Fruit fly (Drosophila melanogaster) whole organism, embryonic: ENCODE results near the gene gpp.

Source experiments
- Adf1 ChIP-seq: fragments of 200-800 bp; sonication (Bioruptor generic); IDR thresholded peaks from 2 replicates; pipeline ENCODE4 v1.3.6; 2022; ENCODE audit warnings: missing biosample characterization, missing genetic modification characterization
- Aef1 ChIP-seq: fragments of 200-800 bp; sonication (Bioruptor generic); IDR thresholded peaks from 3 replicates; pipeline ENCODE4 v1.3.6; 2022; ENCODE audit warnings: missing biosample characterization, missing genetic modification characterization
- BEAF-32 ChIP-seq: fragments of 200-800 bp; sonication (Bioruptor generic); optimal IDR thresholded peaks from 3 replicates; lab custom pipeline; 2017; ENCODE audit warnings: missing biosample characterization, missing genetic modification characterization, mild to moderate bottlenecking, moderate library complexity, missing genetic modification reagents
- Bdp1 ChIP-seq: fragments of 200-800 bp; sonication (Bioruptor generic); optimal IDR thresholded peaks from 3 replicates; lab custom pipeline; 2016; ENCODE audit warnings: missing biosample characterization, missing genetic modification characterization
- CG10209 ChIP-seq: fragments of 200-800 bp; sonication (Bioruptor generic); optimal IDR thresholded peaks from 3 replicates; lab custom pipeline; 2017; ENCODE audit warnings: missing biosample characterization, mild to moderate bottlenecking, missing genetic modification characterization, missing genetic modification reagents
- CG1024 ChIP-seq: fragments of 200-800 bp; sonication (Bioruptor generic); IDR thresholded peaks from 2 replicates; pipeline ENCODE4 v1.3.6; 2022; ENCODE audit warnings: missing biosample characterization, missing genetic modification characterization
- CG10267 ChIP-seq: fragments of 200-800 bp; sonication (Bioruptor generic); optimal IDR thresholded peaks from 2 replicates; lab custom pipeline; 2018; ENCODE audit warnings: missing biosample characterization, mild to moderate bottlenecking, missing genetic modification characterization, moderate library complexity
- CG10321 ChIP-seq: fragments of 200-800 bp; sonication (Bioruptor generic); IDR thresholded peaks from 2 replicates; pipeline ENCODE4 v1.3.6; 2022; ENCODE audit warnings: missing biosample characterization, missing genetic modification characterization
- CG10565 ChIP-seq: fragments of 200-800 bp; sonication (Bioruptor generic); optimal IDR thresholded peaks from 3 replicates; lab custom pipeline; 2016; ENCODE audit warnings: missing biosample characterization, mild to moderate bottlenecking, missing genetic modification characterization
- CG10654 ChIP-seq: fragments of 200-800 bp; sonication (Bioruptor generic); optimal IDR thresholded peaks from 2 replicates; lab custom pipeline; 2016; ENCODE audit warnings: missing biosample characterization, missing genetic modification characterization
- CG13296 ChIP-seq: fragments of 200-800 bp; sonication (Bioruptor generic); optimal IDR thresholded peaks from 3 replicates; lab custom pipeline; 2018; ENCODE audit warnings: missing biosample characterization, mild to moderate bottlenecking, missing genetic modification characterization
- CG15479 ChIP-seq: fragments of 200-800 bp; sonication (Bioruptor generic); optimal IDR thresholded peaks from 3 replicates; lab custom pipeline; 2019; ENCODE audit warnings: missing biosample characterization, mild to moderate bottlenecking, missing genetic modification characterization, moderate library complexity
- CG15696 ChIP-seq: fragments of 200-800 bp; sonication (Bioruptor generic); optimal IDR thresholded peaks from 2 replicates; lab custom pipeline; 2019; ENCODE audit warnings: missing biosample characterization, mild to moderate bottlenecking, missing genetic modification characterization, moderate library complexity
- CG18619 ChIP-seq: fragments of 200-800 bp; sonication (Bioruptor generic); optimal IDR thresholded peaks from 3 replicates; lab custom pipeline; 2017; ENCODE audit warnings: missing biosample characterization, mild to moderate bottlenecking, missing genetic modification characterization
- CG18764 ChIP-seq: fragments of 200-800 bp; sonication (Bioruptor generic); optimal IDR thresholded peaks from 3 replicates; lab custom pipeline; 2016; ENCODE audit warnings: missing biosample characterization, missing genetic modification characterization
- CG3838 ChIP-seq: fragments of 200-800 bp; sonication (Bioruptor generic); optimal IDR thresholded peaks from 3 replicates; lab custom pipeline; 2016; ENCODE audit warnings: missing biosample characterization, missing genetic modification characterization
- CG6765 ChIP-seq: fragments of 200-800 bp; sonication (Bioruptor generic); optimal IDR thresholded peaks from 3 replicates; lab custom pipeline; 2017; ENCODE audit warnings: missing biosample characterization, mild to moderate bottlenecking, missing genetic modification characterization
- CG7928 ChIP-seq: fragments of 200-800 bp; sonication (Bioruptor generic); optimal IDR thresholded peaks from 2 replicates; lab custom pipeline; 2017; ENCODE audit warnings: missing biosample characterization, mild to moderate bottlenecking, missing genetic modification characterization
- CG8290 ChIP-seq, 3 experiments: fragments of 200-800 bp; sonication (Bioruptor generic); optimal IDR thresholded peaks; 2 replicates each; lab custom pipeline; 2016 to 2019; ENCODE audit warnings: missing biosample characterization in 3 of 3, missing genetic modification characterization in 3 of 3, mild to moderate bottlenecking in 2 of 3, moderate library complexity in 1 of 3
- CG8478 ChIP-seq: fragments of >200 bp; optimal IDR thresholded peaks from 2 replicates; lab custom pipeline; 2018
- CG8765 ChIP-seq: fragments of 200-800 bp; sonication (Bioruptor generic); IDR thresholded peaks from 2 replicates; pipeline ENCODE4 v1.3.6; 2022; ENCODE audit warnings: missing biosample characterization, missing genetic modification characterization
- Camta ChIP-seq: fragments of 200-800 bp; sonication (Bioruptor generic); optimal IDR thresholded peaks from 2 replicates; lab custom pipeline; 2016; ENCODE audit warnings: missing biosample characterization, missing genetic modification characterization
- D19A ChIP-seq: fragments of 200-800 bp; optimal IDR thresholded peaks from 3 replicates; lab custom pipeline; 2019; ENCODE audit warnings: missing biosample characterization, mild to moderate bottlenecking, missing genetic modification characterization, moderate library complexity
- GATAe ChIP-seq: fragments of 200-800 bp; sonication (Bioruptor generic); conservative IDR thresholded peaks from 2 replicates; pipeline ENCODE4 v1.3.6; 2022; ENCODE audit warnings: missing biosample characterization, missing genetic modification characterization
- NFAT ChIP-seq: fragments of 200-800 bp; sonication (Bioruptor generic); IDR thresholded peaks from 2 replicates; pipeline ENCODE4 v1.3.6; 2022; ENCODE audit warnings: missing biosample characterization, missing genetic modification characterization
- Poxn ChIP-seq: fragments of 200-800 bp; sonication (Bioruptor generic); IDR thresholded peaks from 2 replicates; pipeline ENCODE4 v1.3.6; 2022; ENCODE audit warnings: missing biosample characterization, missing genetic modification characterization
- Trl ChIP-seq, 3 experiments: fragments of >200 bp in 2 of 3; fragments of 200-800 bp in 1 of 3; sonication (Bioruptor generic) in 1 of 3; optimal IDR thresholded peaks; 2 replicates in 1 of 3; 3 replicates in 2 of 3; lab custom pipeline; 2016 to 2017; ENCODE audit warnings: missing biosample characterization in 1 of 3, missing genetic modification characterization in 1 of 3
- bsh ChIP-seq, 2 experiments: fragments of 200-800 bp; sonication (Bioruptor generic); optimal IDR thresholded peaks; 2 replicates each; lab custom pipeline; 2017 to 2018; ENCODE audit warnings: mild to moderate bottlenecking in 2 of 2, missing biosample characterization in 2 of 2, missing genetic modification characterization in 2 of 2, moderate library complexity in 1 of 2
- ci ChIP-seq: fragments of 200-800 bp; sonication (Bioruptor generic); IDR thresholded peaks from 3 replicates; pipeline ENCODE4 v1.3.6; 2022; ENCODE audit warnings: missing biosample characterization, missing genetic modification characterization
- corto ChIP-seq: fragments of 200-800 bp; sonication (Bioruptor generic); optimal IDR thresholded peaks from 2 replicates; lab custom pipeline; 2016; ENCODE audit warnings: missing biosample characterization, mild to moderate bottlenecking, missing genetic modification characterization, moderate library complexity
- dpn ChIP-seq, 2 experiments: fragments of 200-800 bp; sonication (Bioruptor generic); optimal IDR thresholded peaks; 3 replicates each; lab custom pipeline; 2016; ENCODE audit warnings: missing biosample characterization in 2 of 2, missing genetic modification characterization in 2 of 2
- eyg ChIP-seq: fragments of 200-800 bp; sonication (Bioruptor generic); optimal IDR thresholded peaks from 3 replicates; lab custom pipeline; 2016; ENCODE audit warnings: missing biosample characterization, missing genetic modification characterization
- gcm ChIP-seq: fragments of 200-800 bp; sonication (Bioruptor generic); optimal IDR thresholded peaks from 2 replicates; lab custom pipeline; 2019; ENCODE audit warnings: missing biosample characterization, mild to moderate bottlenecking, missing genetic modification characterization, moderate library complexity
- hkb ChIP-seq, 2 experiments: fragments of 200-800 bp in 1 of 2; fragments of >200 bp in 1 of 2; sonication (Bioruptor generic) in 1 of 2; IDR thresholded peaks in 1 of 2; optimal IDR thresholded peaks in 1 of 2; 2 replicates each; pipeline versions ENCODE4 v1.3.6 to Lab custom; 2017 to 2022; ENCODE audit warnings: missing biosample characterization in 1 of 2, missing genetic modification characterization in 1 of 2
- jing ChIP-seq: fragments of 200-800 bp; sonication (Bioruptor generic); optimal IDR thresholded peaks from 2 replicates; lab custom pipeline; 2018; ENCODE audit warnings: missing biosample characterization, mild to moderate bottlenecking, missing genetic modification characterization
- lbe ChIP-seq: fragments of 200-800 bp; sonication (Bioruptor generic); optimal IDR thresholded peaks from 2 replicates; lab custom pipeline; 2016; ENCODE audit warnings: missing biosample characterization, mild to moderate bottlenecking, missing genetic modification characterization
- lilli ChIP-seq: fragments of 200-800 bp; sonication (Bioruptor generic); optimal IDR thresholded peaks from 3 replicates; lab custom pipeline; 2016; ENCODE audit warnings: missing biosample characterization, missing genetic modification characterization
- prd ChIP-seq, 3 experiments: fragments of >200 bp in 2 of 3; fragments of 200-800 bp in 1 of 3; sonication (Bioruptor generic) in 1 of 3; optimal IDR thresholded peaks in 2 of 3; IDR thresholded peaks in 1 of 3; 2 replicates in 2 of 3; 3 replicates in 1 of 3; pipeline versions ENCODE4 v1.3.6 to Lab custom; 2017 to 2022; ENCODE audit warnings: missing biosample characterization in 1 of 3, missing genetic modification characterization in 1 of 3
- sug ChIP-seq: fragments of 200-800 bp; optimal IDR thresholded peaks from 2 replicates; lab custom pipeline; 2019; ENCODE audit warnings: missing biosample characterization, mild to moderate bottlenecking, missing genetic modification characterization, moderate library complexity
- tup ChIP-seq: fragments of 200-800 bp; sonication (Bioruptor generic); optimal IDR thresholded peaks from 2 replicates; lab custom pipeline; 2016; ENCODE audit warnings: missing biosample characterization, mild to moderate bottlenecking, missing genetic modification characterization, moderate library complexity
- tx ChIP-seq: fragments of 200-800 bp; sonication (Bioruptor generic); optimal IDR thresholded peaks from 2 replicates; lab custom pipeline; 2016; ENCODE audit warnings: missing biosample characterization, missing genetic modification characterization
- unpg ChIP-seq: fragments of 200-800 bp; sonication (Bioruptor generic); optimal IDR thresholded peaks from 3 replicates; lab custom pipeline; 2018; ENCODE audit warnings: missing biosample characterization, mild to moderate bottlenecking, missing genetic modification characterization, moderate library complexity
- zen2 ChIP-seq: fragments of 200-800 bp; sonication (Bioruptor generic); IDR thresholded peaks from 3 replicates; pipeline ENCODE4 v1.3.6; 2022; ENCODE audit warnings: missing biosample characterization, missing genetic modification characterization; ENCODE audit not compliant: partially characterized antibody

The gpp gene

dm6 chr3R:6368550-6369238, 38.0 kb upstream of the gpp start, which contains the start of gene CG10286 (continued):
- peak; percentile 52; the same call in 1 of the 2 replicates for TF ChIP-seq NFAT (GFP tag; lab: Robert Waterston, UW)
- TF ChIP-seq hkb (optimal IDR thresholded peaks at IDR 0.05; lab: Kevin White, UChicago) = no peak
- TF ChIP-seq hkb (GFP tag; IDR thresholded peaks at IDR 0.05; lab: Robert Waterston, UW) = peak; percentile 17
- no peak for TF ChIP-seq corto (GFP tag; lab: Kevin White, UChicago)
- TF ChIP-seq CG15696 (tag; lab: Kevin White, UChicago) = no peak
- no peak for TF ChIP-seq CG10654 (GFP tag; lab: Kevin White, UChicago)
- no peak for TF ChIP-seq CG15479 (GFP tag; lab: Kevin White, UChicago)
- no peak for TF ChIP-seq CG3838 (GFP tag; lab: Kevin White, UChicago)
- no peak for TF ChIP-seq eyg (GFP tag; lab: Kevin White, UChicago)

- TF ChIP-seq CG8765 (GFP tag; lab: Robert Waterston, UW) = no peak
- TF ChIP-seq jing (GFP tag; lab: Kevin White, UChicago) = no peak
- peak; percentile 57; the same call in 1 of the 3 replicates for TF ChIP-seq ci (GFP tag; lab: Robert Waterston, UW)
- TF ChIP-seq lilli (GFP tag; lab: Kevin White, UChicago) = peak; percentile 52
- TF ChIP-seq BEAF-32 = peak; percentile 46
- TF ChIP-seq Camta (GFP tag; lab: Kevin White, UChicago) = peak; percentile 16
- TF ChIP-seq CG18619 = no peak
- TF ChIP-seq zen2 (GFP tag; lab: Robert Waterston, UW) = no peak
- TF ChIP-seq CG6765 (GFP tag; lab: Kevin White, UChicago) = peak; percentile 52
- TF ChIP-seq lbe (GFP tag; lab: Kevin White, UChicago) = peak; percentile 49
- TF ChIP-seq tup = peak; percentile 12
- peak; percentile 4 to 34 for TF ChIP-seq dpn (GFP tag; optimal IDR thresholded peaks at IDR 0.05; lab: Kevin White, UChicago)
- TF ChIP-seq Bdp1 = peak; percentile 1
- TF ChIP-seq CG10654 (GFP tag; lab: Kevin White, UChicago) = peak; percentile 9
- TF ChIP-seq CG10321 = no peak; the same call in 1 of the 2 replicates
- peak; percentile 72 for TF ChIP-seq CG13296 (GFP tag; lab: Kevin White, UChicago)
- no peak for TF ChIP-seq Poxn (GFP tag; lab: Robert Waterston, UW)
- TF ChIP-seq CG10565 (GFP tag; lab: Kevin White, UChicago) = no peak
- TF ChIP-seq gcm (GFP tag; lab: Kevin White, UChicago) = peak; percentile 22
- TF ChIP-seq Trl (optimal IDR thresholded peaks at IDR 0.05; lab: Kevin White, UChicago) = no peak
- TF ChIP-seq Trl (GFP tag; optimal IDR thresholded peaks at IDR 0.05; lab: Kevin White, UChicago) = peak; percentile 57
- TF ChIP-seq CG10209 (GFP tag; lab: Kevin White, UChicago) = peak; percentile 78
- peak in 1 of 2 experiments; percentile 40 for TF ChIP-seq bsh (GFP tag; optimal IDR thresholded peaks at IDR 0.05; lab: Kevin White, UChicago)
- peak; percentile 43 for TF ChIP-seq Adf1
- peak; percentile 32 for TF ChIP-seq CG7928 (GFP tag; lab: Kevin White, UChicago)
- TF ChIP-seq CG1024 (GFP tag; lab: Robert Waterston, UW) = peak; percentile 17; the same call in 1 of the 2 replicates
- TF ChIP-seq CG18764 (GFP tag; lab: Kevin White, UChicago) = peak; percentile 46
- TF ChIP-seq CG8478 = no peak
- peak; percentile 40 for TF ChIP-seq unpg (GFP tag; lab: Kevin White, UChicago)
- no peak for TF ChIP-seq GATAe (GFP tag; lab: Robert Waterston, UW)
- TF ChIP-seq D19A (tag; lab: Kevin White, UChicago) = peak; percentile 11
- TF ChIP-seq Aef1 = no peak
- peak; percentile 6 for TF ChIP-seq tx (GFP tag; lab: Kevin White, UChicago)
- peak; percentile 51 for TF ChIP-seq sug (tag; lab: Kevin White, UChicago)
- no peak for TF ChIP-seq CG8290 (GFP tag; optimal IDR thresholded peaks at IDR 0.05; lab: Kevin White, UChicago)
- peak in 1 of 2 experiments; percentile 87 for TF ChIP-seq CG8290 (tag; optimal IDR thresholded peaks at IDR 0.05; lab: Kevin White, UChicago)
- peak; percentile 51 for TF ChIP-seq CG10267 (tag; lab: Kevin White, UChicago)
- TF ChIP-seq prd (optimal IDR thresholded peaks at IDR 0.05; lab: Kevin White, UChicago) = no peak
- TF ChIP-seq prd (GFP tag; IDR thresholded peaks at IDR 0.05; lab: Robert Waterston, UW) = peak; percentile 24; the same call in 1 of the 3 replicates
These were observed 32.9 kb upstream of the gpp start for dm6 chr3R:6373512-6374306.
